ENCODE assay signal across 6 worm cellular contexts in genomic region chrV:6514887-6515324, ce11.
A peak's percentile ranks its signal among the peaks of the same experiment; 100 is the strongest.
TF ChIP-seq lines count a peak whose summit lies in the region.

Gene dpy-11, minus strand, starts transcription at chrV:6515240.

TF ChIP-seq in whole organism, L1 larva, 84 proteins besides CTCF, POLR2A, EP300 and RAD21 (continues in another document):
- TF ChIP-seq dsc-1 (tag; optimal IDR thresholded peaks at IDR 0.05; lab: Kevin White, UChicago) (no peak), lin-35 (GFP tag; optimal IDR thresholded peaks at IDR 0.05; lab: Kevin White, UChicago) (peak in 1 of 2 experiments; percentile 12), snpc-4 (tag; optimal IDR thresholded peaks at IDR 0.05; lab: Kevin White, UChicago) (no peak), snu-23 (GFP tag; optimal IDR thresholded peaks at IDR 0.05; lab: Kevin White, UChicago) (peak; percentile 65), fkh-10 (GFP tag; optimal IDR thresholded peaks at IDR 0.05; lab: Kevin White, UChicago) (no peak), nhr-90 (tag; optimal IDR thresholded peaks at IDR 0.05; lab: Kevin White, UChicago; ENCODE audit: poor library complexity) (peak; percentile 44), isw-1 (GFP tag; IDR thresholded peaks at IDR 0.05; lab: Robert Waterston, UW) (no peak), nhr-19 (GFP tag; conservative IDR thresholded peaks at IDR 0.05; lab: Robert Waterston, UW) (peak; percentile 44; the same call in 1 of the 2 replicates), lin-15B (tag; optimal IDR thresholded peaks at IDR 0.05; lab: Kevin White, UChicago) (no peak), elt-3 (tag; optimal IDR thresholded peaks at IDR 0.05; lab: Kevin White, UChicago) (peak in 2 of 6 experiments; percentile 12 to 43), lir-3 (tag; optimal IDR thresholded peaks at IDR 0.05; lab: Kevin White, UChicago; ENCODE audit: poor library complexity) (peak; percentile 30), C04F5.9 (tag; optimal IDR thresholded peaks at IDR 0.05; lab: Kevin White, UChicago) (no peak), irx-1 (tag; optimal IDR thresholded peaks at IDR 0.05; lab: Kevin White, UChicago) (no peak), vab-15 (tag; optimal IDR thresholded peaks at IDR 0.05; lab: Kevin White, UChicago) (no peak), aha-1 (tag; optimal IDR thresholded peaks at IDR 0.05; lab: Kevin White, UChicago) (no peak)

TF ChIP-seq in whole organism, L2 larva, 48 proteins besides CTCF, POLR2A, EP300 and RAD21 (continues in another document):
- TF ChIP-seq dmd-4 (tag; optimal IDR thresholded peaks at IDR 0.05; lab: Kevin White, UChicago), result no peak
- peak; percentile 43 for TF ChIP-seq Y55F3AM.14 (GFP tag; optimal IDR thresholded peaks at IDR 0.05; lab: Kevin White, UChicago)
- TF ChIP-seq crh-2 (tag; optimal IDR thresholded peaks at IDR 0.05; lab: Kevin White, UChicago), result peak; percentile 60
- TF ChIP-seq skn-1 (tag; optimal IDR thresholded peaks at IDR 0.05; lab: Kevin White, UChicago), result no peak
- peak in 1 of 2 experiments; percentile 51 for TF ChIP-seq lsy-2 (tag; optimal IDR thresholded peaks at IDR 0.05; lab: Kevin White, UChicago)
- no peak for TF ChIP-seq nhr-11 (tag; optimal IDR thresholded peaks at IDR 0.05; lab: Kevin White, UChicago)
- no peak for TF ChIP-seq unc-62 (GFP tag; optimal IDR thresholded peaks at IDR 0.05; lab: Kevin White, UChicago)
- TF ChIP-seq blmp-1 (tag; optimal IDR thresholded peaks at IDR 0.05; lab: Kevin White, UChicago; ENCODE audit: insufficient read depth), result peak; percentile 37
- no peak for TF ChIP-seq ZK546.5 (tag; optimal IDR thresholded peaks at IDR 0.05; lab: Kevin White, UChicago)
- TF ChIP-seq zag-1 (tag; optimal IDR thresholded peaks at IDR 0.05; lab: Kevin White, UChicago), result no peak
- TF ChIP-seq lin-11 (tag; optimal IDR thresholded peaks at IDR 0.05; lab: Kevin White, UChicago), result no peak
- TF ChIP-seq ztf-11 (tag; optimal IDR thresholded peaks at IDR 0.05; lab: Kevin White, UChicago), result no peak
- TF ChIP-seq nhr-10 (tag; optimal IDR thresholded peaks at IDR 0.05; lab: Kevin White, UChicago), result no peak
- TF ChIP-seq nhr-237 (tag; optimal IDR thresholded peaks at IDR 0.05; lab: Kevin White, UChicago), result no peak
- TF ChIP-seq unc-55 (GFP tag; optimal IDR thresholded peaks at IDR 0.05; lab: Kevin White, UChicago), result no peak
- no peak for TF ChIP-seq C34F6.9 (tag; optimal IDR thresholded peaks at IDR 0.05; lab: Kevin White, UChicago)

TF ChIP-seq in whole organism, L3 larva, 47 proteins besides CTCF, POLR2A, EP300 and RAD21 (continues in another document):
- peak; percentile 99 for TF ChIP-seq ama-1 (optimal IDR thresholded peaks at IDR 0.05; lab: Kevin White, UChicago)
- no peak for TF ChIP-seq ceh-82 (tag; optimal IDR thresholded peaks at IDR 0.05; lab: Kevin White, UChicago)
- no peak for TF ChIP-seq aly-2 (tag; optimal IDR thresholded peaks at IDR 0.05; lab: Kevin White, UChicago)
- TF ChIP-seq elt-1 (tag; optimal IDR thresholded peaks at IDR 0.05; lab: Kevin White, UChicago), result no peak
- TF ChIP-seq nhr-77 (tag; optimal IDR thresholded peaks at IDR 0.05; lab: Kevin White, UChicago), result no peak
- no peak for TF ChIP-seq eor-1 (tag; optimal IDR thresholded peaks at IDR 0.05; lab: Kevin White, UChicago)
- TF ChIP-seq unc-39 (tag; optimal IDR thresholded peaks at IDR 0.05; lab: Kevin White, UChicago), result no peak
- TF ChIP-seq lin-39 (tag; optimal IDR thresholded peaks at IDR 0.05; lab: Kevin White, UChicago), result peak; percentile 24
- TF ChIP-seq daf-12 (tag; optimal IDR thresholded peaks at IDR 0.05; lab: Kevin White, UChicago), result no peak
- no peak for TF ChIP-seq egl-27 (tag; optimal IDR thresholded peaks at IDR 0.05; lab: Kevin White, UChicago)
- TF ChIP-seq mml-1 (tag; optimal IDR thresholded peaks at IDR 0.05; lab: Kevin White, UChicago), result no peak
- no peak for TF ChIP-seq jun-1 (tag; optimal IDR thresholded peaks at IDR 0.05; lab: Kevin White, UChicago)
- no peak for TF ChIP-seq ZK546.5 (tag; optimal IDR thresholded peaks at IDR 0.05; lab: Kevin White, UChicago)
- TF ChIP-seq ceh-16 (tag; optimal IDR thresholded peaks at IDR 0.05; lab: Kevin White, UChicago), result no peak
- TF ChIP-seq nfya-1 (tag; optimal IDR thresholded peaks at IDR 0.05; lab: Kevin White, UChicago; ENCODE audit: insufficient read depth), result peak; percentile 14
- TF ChIP-seq skn-1 (tag; optimal IDR thresholded peaks at IDR 0.05; lab: Kevin White, UChicago), result no peak
- TF ChIP-seq nhr-76 (tag; optimal IDR thresholded peaks at IDR 0.05; lab: Kevin White, UChicago), result no peak

TF ChIP-seq in whole organism, L4 larva, 104 proteins besides CTCF, POLR2A, EP300 and RAD21 (continues in another document):
- TF ChIP-seq nhr-6 (tag; optimal IDR thresholded peaks at IDR 0.05; lab: Kevin White, UChicago), result peak; percentile 57
- 0 out of 2 replicates have a peak, but pooled peaks have one; percentile 18 for TF ChIP-seq lim-7 (GFP tag; IDR thresholded peaks at IDR 0.05; lab: Robert Waterston, UW)
- no peak for TF ChIP-seq lin-29 (GFP tag; IDR thresholded peaks at IDR 0.05; lab: Robert Waterston, UW)
- TF ChIP-seq cey-2 (tag; optimal IDR thresholded peaks at IDR 0.05; lab: Kevin White, UChicago; ENCODE audit: borderline replicate concordance, insufficient read depth), result no peak
- TF ChIP-seq lin-38 (GFP tag; IDR thresholded peaks at IDR 0.05; lab: Robert Waterston, UW), result peak; percentile 53
- TF ChIP-seq hmg-1.1 (GFP tag; IDR thresholded peaks at IDR 0.05; lab: Robert Waterston, UW), result peak; percentile 45
- peak; percentile 93 for TF ChIP-seq zfp-3 (GFP tag; conservative IDR thresholded peaks at IDR 0.05; lab: Robert Waterston, UW)
- TF ChIP-seq aha-1 (tag; lab: Kevin White, UChicago), result peak; percentile 98
- peak; percentile 49 to 58 for TF ChIP-seq lsy-2 (tag; optimal IDR thresholded peaks at IDR 0.05; lab: Kevin White, UChicago)
- TF ChIP-seq mxl-3 (GFP tag; optimal IDR thresholded peaks at IDR 0.05; lab: Kevin White, UChicago), result peak; percentile 75
- TF ChIP-seq nhr-77 (tag; optimal IDR thresholded peaks at IDR 0.05; lab: Kevin White, UChicago), result peak; percentile 39
- peak; percentile 36; the same call in 1 of the 2 replicates for TF ChIP-seq Y48G9A.11 (GFP tag; IDR thresholded peaks at IDR 0.05; lab: Robert Waterston, UW)
- peak; percentile 91 for TF ChIP-seq Y75B8A.6 (GFP tag; IDR thresholded peaks at IDR 0.05; lab: Robert Waterston, UW)
- TF ChIP-seq ctbp-1 (GFP tag; IDR thresholded peaks at IDR 0.05; lab: Robert Waterston, UW), result 0 out of 2 replicates have a peak, but pooled peaks have one; percentile 36
- peak; percentile 90 for TF ChIP-seq sdz-12 (GFP tag; optimal IDR thresholded peaks at IDR 0.05; lab: Kevin White, UChicago)
- no peak for TF ChIP-seq D1046.2 (GFP tag; IDR thresholded peaks at IDR 0.05; lab: Robert Waterston, UW)

TF ChIP-seq in whole organism, late embryonic, 69 proteins besides CTCF, POLR2A, EP300 and RAD21:
- no peak for TF ChIP-seq hlh-15 (tag; optimal IDR thresholded peaks at IDR 0.05; lab: Kevin White, UChicago)
- 0 out of 2 replicates have a peak, but pooled peaks have one; percentile 40 for TF ChIP-seq ceh-45 (GFP tag; IDR thresholded peaks at IDR 0.05; lab: Robert Waterston, UW)

TF ChIP-seq in whole organism, young adult, 124 proteins besides CTCF, POLR2A, EP300 and RAD21 (continues in another document):
- peak; percentile 25; the same call in 1 of the 2 replicates for TF ChIP-seq egl-44 (GFP tag; IDR thresholded peaks at IDR 0.05; lab: Robert Waterston, UW)
- TF ChIP-seq hsf-1 (GFP tag; IDR thresholded peaks at IDR 0.05; lab: Robert Waterston, UW), result peak; percentile 12; the same call in 1 of the 2 replicates
- TF ChIP-seq hlh-26 (GFP tag; conservative IDR thresholded peaks at IDR 0.05; lab: Robert Waterston, UW), result no peak
- no peak for TF ChIP-seq rpc-1 (optimal IDR thresholded peaks at IDR 0.05; lab: Kevin White, UChicago)
- no peak for TF ChIP-seq rpc-1 (tag; optimal IDR thresholded peaks at IDR 0.05; lab: Kevin White, UChicago)
- peak; percentile 58; the same call in 1 of the 2 replicates for TF ChIP-seq mcd-1 (GFP tag; IDR thresholded peaks at IDR 0.05; lab: Robert Waterston, UW)
- TF ChIP-seq ztf-26 (tag; optimal IDR thresholded peaks at IDR 0.05; lab: Kevin White, UChicago), result peak; percentile 58
- no peak for TF ChIP-seq bed-2 (GFP tag; IDR thresholded peaks at IDR 0.05; lab: Robert Waterston, UW)
- no peak for TF ChIP-seq Y79H2A.3 (GFP tag; conservative IDR thresholded peaks at IDR 0.05; lab: Robert Waterston, UW)
- TF ChIP-seq hmg-20 (GFP tag; IDR thresholded peaks at IDR 0.05; lab: Robert Waterston, UW), result peak; percentile 23; the same call in 1 of the 2 replicates
- peak in 1 of 3 experiments; percentile 59 for TF ChIP-seq lin-35 (GFP tag; optimal IDR thresholded peaks at IDR 0.05; lab: Kevin White, UChicago)
- peak; percentile 28 for TF ChIP-seq lin-54 (GFP tag; optimal IDR thresholded peaks at IDR 0.05; lab: Kevin White, UChicago)
- TF ChIP-seq F57C9.4 (tag; optimal IDR thresholded peaks at IDR 0.05; lab: Kevin White, UChicago), result no peak
- peak; percentile 64 for TF ChIP-seq tlf-1 (GFP tag; optimal IDR thresholded peaks at IDR 0.05; lab: Kevin White, UChicago)
- TF ChIP-seq sptf-2 (GFP tag; optimal IDR thresholded peaks at IDR 0.05; lab: Kevin White, UChicago), result no peak
- peak; percentile 78; the same call in 1 of the 2 replicates for TF ChIP-seq cebp-2 (GFP tag; IDR thresholded peaks at IDR 0.05; lab: Robert Waterston, UW)
- no peak for TF ChIP-seq ceh-27 (GFP tag; optimal IDR thresholded peaks at IDR 0.05; lab: Kevin White, UChicago)
- no peak for TF ChIP-seq ceh-91 (GFP tag; IDR thresholded peaks at IDR 0.05; lab: Robert Waterston, UW)
- TF ChIP-seq dpff-1 (tag; optimal IDR thresholded peaks at IDR 0.05; lab: Kevin White, UChicago), result peak; percentile 21
- TF ChIP-seq xnd-1 (tag; optimal IDR thresholded peaks at IDR 0.05; lab: Kevin White, UChicago), result no peak
- 0 out of 2 replicates have a peak, but pooled peaks have one; percentile 80 for TF ChIP-seq aptf-3 (GFP tag; IDR thresholded peaks at IDR 0.05; lab: Robert Waterston, UW)
- TF ChIP-seq lin-26 (GFP tag; IDR thresholded peaks at IDR 0.05; lab: Robert Waterston, UW), result peak; percentile 27; the same call in 1 of the 2 replicates
- no peak for TF ChIP-seq ztf-28 (GFP tag; IDR thresholded peaks at IDR 0.05; lab: Robert Waterston, UW)
- no peak for TF ChIP-seq aptf-2 (GFP tag; conservative IDR thresholded peaks at IDR 0.05; lab: Robert Waterston, UW)
- peak; percentile 30 for TF ChIP-seq ets-4 (GFP tag; optimal IDR thresholded peaks at IDR 0.05; lab: Kevin White, UChicago)
- peak; percentile 65 for TF ChIP-seq ekl-4 (GFP tag; IDR thresholded peaks at IDR 0.05; lab: Robert Waterston, UW)
- TF ChIP-seq nhr-120 (GFP tag; IDR thresholded peaks at IDR 0.05; lab: Robert Waterston, UW), result no peak
- TF ChIP-seq mel-28 (tag; optimal IDR thresholded peaks at IDR 0.05; lab: Kevin White, UChicago; ENCODE audit: borderline replicate concordance), result no peak
- no peak for TF ChIP-seq him-1 (tag; optimal IDR thresholded peaks at IDR 0.05; lab: Kevin White, UChicago)
- TF ChIP-seq lsl-1 (GFP tag; optimal IDR thresholded peaks at IDR 0.05; lab: Kevin White, UChicago), result no peak
- TF ChIP-seq F55B11.4 (tag; optimal IDR thresholded peaks at IDR 0.05; lab: Kevin White, UChicago; ENCODE audit: borderline replicate concordance, insufficient read depth), result no peak
- TF ChIP-seq F33H1.4 (GFP tag; IDR thresholded peaks at IDR 0.05; lab: Robert Waterston, UW), result no peak
